Fruit fly (Drosophila melanogaster) whole organism, embryonic: Measurements from ENCODE around the gene Trxr1.

Source experiments
- Ada2b ChIP-seq: fragments of 200-800 bp; sonication (Bioruptor generic); IDR thresholded peaks from 2 replicates; pipeline ENCODE4 v1.3.6; 2022; ENCODE audit warnings: missing biosample characterization, missing genetic modification characterization
- Atf3 ChIP-seq: fragments of 200-800 bp; sonication (Bioruptor generic); optimal IDR thresholded peaks from 3 replicates; lab custom pipeline; 2016; ENCODE audit warnings: missing biosample characterization, missing genetic modification characterization
- Bgb ChIP-seq: fragments of 200-800 bp; sonication (Bioruptor generic); IDR thresholded peaks from 2 replicates; pipeline ENCODE4 v1.3.6; 2022; ENCODE audit warnings: missing biosample characterization, missing genetic modification characterization; ENCODE audit not compliant: partially characterized antibody
- CG10565 ChIP-seq: fragments of 200-800 bp; sonication (Bioruptor generic); optimal IDR thresholded peaks from 3 replicates; lab custom pipeline; 2016; ENCODE audit warnings: missing biosample characterization, mild to moderate bottlenecking, missing genetic modification characterization
- CG11085 ChIP-seq: fragments of 200-800 bp; sonication (Bioruptor generic); IDR thresholded peaks from 2 replicates; pipeline ENCODE4 v1.3.6; 2022; ENCODE audit warnings: missing biosample characterization, missing genetic modification characterization
- CG1233 ChIP-seq: fragments of 200-800 bp; sonication (Bioruptor generic); optimal IDR thresholded peaks from 4 replicates; lab custom pipeline; 2018; ENCODE audit warnings: missing biosample characterization, mild to moderate bottlenecking, missing genetic modification characterization
- CG12659 ChIP-seq: fragments of 200-800 bp; sonication (Bioruptor generic); optimal IDR thresholded peaks from 3 replicates; lab custom pipeline; 2017; ENCODE audit warnings: mild to moderate bottlenecking, missing biosample characterization, missing genetic modification reagents, missing genetic modification characterization
- CG12744 ChIP-seq: fragments of 200-800 bp; sonication (Bioruptor generic); optimal IDR thresholded peaks from 2 replicates; lab custom pipeline; 2016; ENCODE audit warnings: missing biosample characterization, missing genetic modification characterization
- CG15269 ChIP-seq: fragments of 200-800 bp; sonication (Bioruptor generic); optimal IDR thresholded peaks from 2 replicates; lab custom pipeline; 2018; ENCODE audit warnings: missing biosample characterization, mild to moderate bottlenecking, missing genetic modification characterization, moderate library complexity
- CG15514 ChIP-seq: fragments of 200-800 bp; sonication (Bioruptor generic); optimal IDR thresholded peaks from 3 replicates; lab custom pipeline; 2017; ENCODE audit warnings: missing biosample characterization, missing genetic modification characterization, mild to moderate bottlenecking, moderate library complexity, missing genetic modification reagents
- CG16863 ChIP-seq: fragments of 200-800 bp; sonication (Bioruptor generic); optimal IDR thresholded peaks from 3 replicates; lab custom pipeline; 2016; ENCODE audit warnings: missing biosample characterization, missing genetic modification characterization
- CG2875 ChIP-seq: fragments of 200-800 bp; sonication (Bioruptor generic); optimal IDR thresholded peaks from 2 replicates; lab custom pipeline; 2017; ENCODE audit warnings: missing biosample characterization, mild to moderate bottlenecking, missing genetic modification characterization, missing genetic modification reagents
- CG30403 ChIP-seq: fragments of 200-800 bp; sonication (Bioruptor generic); optimal IDR thresholded peaks from 3 replicates; lab custom pipeline; 2016; ENCODE audit warnings: missing biosample characterization, missing genetic modification characterization
- CG34422 ChIP-seq: fragments of 200-800 bp; sonication (Bioruptor generic); IDR thresholded peaks from 3 replicates; pipeline ENCODE4 v1.3.6; 2022; ENCODE audit warnings: missing biosample characterization, missing genetic modification characterization
- CG3847 ChIP-seq: fragments of 200-800 bp; sonication (Bioruptor generic); IDR thresholded peaks from 2 replicates; pipeline ENCODE4 v1.3.6; 2022; ENCODE audit warnings: missing biosample characterization, missing genetic modification characterization
- CG4424 ChIP-seq: fragments of 200-800 bp; sonication (Bioruptor generic); optimal IDR thresholded peaks from 3 replicates; lab custom pipeline; 2016; ENCODE audit warnings: missing biosample characterization, missing genetic modification characterization
- CG6654 ChIP-seq: fragments of 200-800 bp; sonication (Bioruptor generic); optimal IDR thresholded peaks from 2 replicates; lab custom pipeline; 2017; ENCODE audit warnings: missing biosample characterization, mild to moderate bottlenecking, missing genetic modification characterization
- CG6791 ChIP-seq: fragments of 200-800 bp; sonication (Bioruptor generic); IDR thresholded peaks from 3 replicates; pipeline ENCODE4 v1.3.6; 2022; ENCODE audit warnings: missing biosample characterization, missing genetic modification characterization; ENCODE audit not compliant: partially characterized antibody
- CG8089 ChIP-seq: fragments of 200-800 bp; sonication (Bioruptor generic); optimal IDR thresholded peaks from 3 replicates; lab custom pipeline; 2016; ENCODE audit warnings: missing biosample characterization, missing genetic modification characterization
- CG8765 ChIP-seq: fragments of 200-800 bp; sonication (Bioruptor generic); IDR thresholded peaks from 2 replicates; pipeline ENCODE4 v1.3.6; 2022; ENCODE audit warnings: missing biosample characterization, missing genetic modification characterization
- CG9876 ChIP-seq: fragments of 200-800 bp; sonication (Bioruptor generic); optimal IDR thresholded peaks from 2 replicates; lab custom pipeline; 2016; ENCODE audit warnings: missing biosample characterization, missing genetic modification characterization
- CHES-1-like ChIP-seq: fragments of 200-800 bp; sonication (Bioruptor generic); optimal IDR thresholded peaks from 2 replicates; lab custom pipeline; 2016; ENCODE audit warnings: missing biosample characterization, missing genetic modification characterization
- Ets65A ChIP-seq: fragments of 200-800 bp; sonication (Bioruptor generic); peaks from one replicate; lab custom pipeline; 2016; ENCODE audit warnings: missing biosample characterization, missing genetic modification characterization
- Fer1 ChIP-seq: fragments of 200-800 bp; sonication (Bioruptor generic); optimal IDR thresholded peaks from 2 replicates; lab custom pipeline; 2017; ENCODE audit warnings: missing biosample characterization, mild to moderate bottlenecking, missing genetic modification characterization
- HLH54F ChIP-seq: fragments of 200-800 bp; sonication (Bioruptor generic); optimal IDR thresholded peaks from 3 replicates; lab custom pipeline; 2016; ENCODE audit warnings: missing biosample characterization, missing genetic modification characterization
- MESR4 ChIP-seq: fragments of 200-800 bp; sonication (Bioruptor generic); optimal IDR thresholded peaks from 2 replicates; lab custom pipeline; 2018; ENCODE audit warnings: missing biosample characterization, mild to moderate bottlenecking, missing genetic modification characterization, moderate library complexity
- Meics ChIP-seq: fragments of 200-800 bp; sonication (Bioruptor generic); optimal IDR thresholded peaks from 2 replicates; lab custom pipeline; 2017; ENCODE audit warnings: missing biosample characterization, mild to moderate bottlenecking, missing genetic modification characterization
- Mrtf ChIP-seq: fragments of 200-800 bp; sonication (Bioruptor generic); IDR thresholded peaks from 3 replicates; pipeline ENCODE4 v1.3.6; 2022; ENCODE audit warnings: missing biosample characterization, missing genetic modification characterization
- NFAT ChIP-seq: fragments of 200-800 bp; sonication (Bioruptor generic); IDR thresholded peaks from 2 replicates; pipeline ENCODE4 v1.3.6; 2022; ENCODE audit warnings: missing biosample characterization, missing genetic modification characterization
- Oaz ChIP-seq: fragments of 200-800 bp; sonication (Bioruptor generic); IDR thresholded peaks from 2 replicates; pipeline ENCODE4 v1.3.6; 2022; ENCODE audit warnings: missing biosample characterization, missing genetic modification characterization
- Sox102F ChIP-seq: fragments of 200-800 bp; sonication (Bioruptor generic); optimal IDR thresholded peaks from 2 replicates; lab custom pipeline; 2018; ENCODE audit warnings: missing biosample characterization, mild to moderate bottlenecking, missing genetic modification characterization, moderate library complexity
- abd-A ChIP-seq: fragments of 200-800 bp; sonication (Bioruptor generic); optimal IDR thresholded peaks from 3 replicates; lab custom pipeline; 2019; ENCODE audit warnings: missing biosample characterization, mild to moderate bottlenecking, missing genetic modification characterization, moderate library complexity
- ash1 ChIP-seq: fragments of 200-800 bp; sonication (Bioruptor generic); optimal IDR thresholded peaks from 2 replicates; lab custom pipeline; 2018; ENCODE audit warnings: missing biosample characterization, mild to moderate bottlenecking, missing genetic modification characterization
- bcd ChIP-seq: fragments of 200-800 bp; sonication (Bioruptor generic); optimal IDR thresholded peaks from 2 replicates; lab custom pipeline; 2017; ENCODE audit warnings: missing biosample characterization, mild to moderate bottlenecking, missing genetic modification characterization
- cad ChIP-seq: fragments of >200 bp; optimal IDR thresholded peaks from 2 replicates; lab custom pipeline; 2017; ENCODE audit warnings: missing biosample characterization, missing genetic modification characterization
- chm ChIP-seq: fragments of 200-800 bp; sonication (Bioruptor generic); IDR thresholded peaks from 2 replicates; pipeline ENCODE4 v1.3.6; 2022; ENCODE audit warnings: missing biosample characterization, missing genetic modification characterization
- crp ChIP-seq, 2 experiments: fragments of 200-800 bp; sonication (Bioruptor generic); optimal IDR thresholded peaks; 2 replicates in 1 of 2; 3 replicates in 1 of 2; lab custom pipeline; 2017; ENCODE audit warnings: missing biosample characterization in 2 of 2, missing genetic modification characterization in 2 of 2, mild to moderate bottlenecking in 1 of 2, moderate library complexity in 1 of 2
- da ChIP-seq: fragments of 200-800 bp; sonication (Bioruptor generic); optimal IDR thresholded peaks from 2 replicates; lab custom pipeline; 2016; ENCODE audit warnings: missing biosample characterization, missing genetic modification characterization
- ems ChIP-seq: fragments of 200-800 bp; sonication (Bioruptor generic); optimal IDR thresholded peaks from 3 replicates; lab custom pipeline; 2016; ENCODE audit warnings: missing biosample characterization, missing genetic modification characterization
- gcm ChIP-seq: fragments of 200-800 bp; sonication (Bioruptor generic); optimal IDR thresholded peaks from 2 replicates; lab custom pipeline; 2019; ENCODE audit warnings: missing biosample characterization, mild to moderate bottlenecking, missing genetic modification characterization, moderate library complexity
- hth ChIP-seq: fragments of >200 bp; optimal IDR thresholded peaks from 2 replicates; lab custom pipeline; 2017; ENCODE audit warnings: inconsistent platforms
- lab ChIP-seq: fragments of 200-800 bp; sonication (Bioruptor generic); optimal IDR thresholded peaks from 3 replicates; lab custom pipeline; 2017; ENCODE audit warnings: missing biosample characterization, missing genetic modification characterization, mild to moderate bottlenecking, moderate library complexity, missing genetic modification reagents
- mld ChIP-seq: fragments of 200-800 bp; sonication (Bioruptor generic); IDR thresholded peaks from 3 replicates; pipeline ENCODE4 v1.3.6; 2022; ENCODE audit warnings: missing biosample characterization, missing genetic modification characterization; ENCODE audit not compliant: partially characterized antibody
- nerfin-1 ChIP-seq: fragments of 200-800 bp; sonication (Bioruptor generic); optimal IDR thresholded peaks from 3 replicates; lab custom pipeline; 2019; ENCODE audit warnings: missing biosample characterization, mild to moderate bottlenecking, missing genetic modification characterization, moderate library complexity
- org-1 ChIP-seq: fragments of 200-800 bp; sonication (Bioruptor generic); optimal IDR thresholded peaks from 2 replicates; lab custom pipeline; 2017; ENCODE audit warnings: missing biosample characterization, missing genetic modification characterization
- pros ChIP-seq: fragments of 200-800 bp; sonication (Bioruptor generic); optimal IDR thresholded peaks from 3 replicates; lab custom pipeline; 2019; ENCODE audit warnings: missing biosample characterization, mild to moderate bottlenecking, missing genetic modification characterization, moderate library complexity
- salm ChIP-seq: fragments of 200-800 bp; sonication (Bioruptor generic); optimal IDR thresholded peaks from 2 replicates; lab custom pipeline; 2018; ENCODE audit warnings: missing biosample characterization, mild to moderate bottlenecking, missing genetic modification characterization
- sisA ChIP-seq: fragments of 200-800 bp; sonication (Bioruptor generic); IDR thresholded peaks from 2 replicates; pipeline ENCODE4 v1.3.6; 2022; ENCODE audit warnings: missing biosample characterization, missing genetic modification characterization
- vvl ChIP-seq: fragments of 200-800 bp; sonication (Bioruptor generic); IDR thresholded peaks from 2 replicates; pipeline ENCODE4 v1.3.6; 2022; ENCODE audit warnings: missing biosample characterization, missing genetic modification characterization
- wdn ChIP-seq: fragments of 200-800 bp; sonication (Bioruptor generic); IDR thresholded peaks from 2 replicates; pipeline ENCODE4 v1.3.6; 2022; ENCODE audit warnings: missing biosample characterization, missing genetic modification characterization

The Trxr1 gene

DNA sequence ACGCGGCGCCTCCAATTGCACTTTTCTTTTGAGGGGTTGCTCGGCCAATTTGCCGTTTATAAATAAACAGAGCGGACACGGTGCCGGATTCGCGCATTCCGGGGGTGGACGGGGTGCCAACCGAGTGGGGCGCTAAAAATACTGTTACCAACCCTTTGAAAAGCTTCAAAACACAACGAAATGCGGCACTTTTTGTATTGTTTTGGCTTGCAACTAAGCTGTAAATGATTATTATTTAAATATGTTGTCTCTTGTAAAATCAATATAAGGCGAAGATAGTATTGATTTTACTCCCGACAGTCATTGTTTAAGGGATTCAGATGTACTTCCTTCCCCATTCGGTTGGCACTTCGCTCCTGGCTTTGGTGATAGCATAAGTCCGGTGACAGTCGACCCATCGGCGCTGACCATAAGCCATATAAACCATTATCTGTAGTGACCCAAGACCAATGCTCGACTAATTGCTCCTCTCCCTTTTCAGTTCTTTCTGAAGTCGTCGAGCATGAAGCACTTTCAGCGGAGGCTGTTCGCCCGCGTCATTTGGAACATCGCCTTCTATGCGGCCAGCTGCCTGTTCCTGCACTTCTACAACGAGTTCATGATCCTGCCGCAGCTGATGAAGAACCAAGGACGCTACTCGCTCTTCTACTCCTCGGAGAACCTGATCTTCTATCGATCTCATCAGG is 31.6 kb downstream of the Trxr1 start, which contains the start of gene CG15343 (continued):
- TF ChIP-seq crp (GFP tag; optimal IDR thresholded peaks at IDR 0.05; lab: Kevin White, UChicago) (no peak), bcd (GFP tag; lab: Kevin White, UChicago) (peak; percentile 31), CG34422 (GFP tag; lab: Robert Waterston, UW) (peak; percentile 51; the same call in 1 of the 3 replicates), NFAT (GFP tag; lab: Robert Waterston, UW) (peak; percentile 67), Fer1 (GFP tag; lab: Kevin White, UChicago) (peak; percentile 9), CG15269 (tag; lab: Kevin White, UChicago) (no peak), Atf3 (GFP tag; lab: Kevin White, UChicago) (no peak), chm (GFP tag; lab: Robert Waterston, UW) (no peak), Bgb (GFP tag; lab: Robert Waterston, UW) (0 out of 2 replicates have a peak, but pooled peaks have one; percentile 12), Meics (GFP tag; lab: Kevin White, UChicago) (peak; percentile 36), mld (GFP tag; lab: Robert Waterston, UW) (no peak), org-1 (GFP tag; lab: Kevin White, UChicago) (no peak), ems (GFP tag; lab: Kevin White, UChicago) (peak; percentile 25), CG6791 (peak; percentile 60; the same call in 1 of the 3 replicates), Mrtf (GFP tag; lab: Robert Waterston, UW) (no peak), lab (peak; percentile 32), CG2875 (GFP tag; lab: Kevin White, UChicago) (no peak), CG16863 (no peak), CG6654 (GFP tag; lab: Kevin White, UChicago) (no peak), Ada2b (GFP tag; lab: Robert Waterston, UW) (no peak), CG1233 (peak; percentile 15), da (GFP tag; lab: Kevin White, UChicago) (no peak), salm (tag; lab: Kevin White, UChicago) (no peak), gcm (GFP tag; lab: Kevin White, UChicago) (no peak), CG8765 (GFP tag; lab: Robert Waterston, UW) (no peak), CG30403 (GFP tag; lab: Kevin White, UChicago) (peak; percentile 44), CHES-1-like (GFP tag; lab: Kevin White, UChicago) (no peak), CG4424 (peak; percentile 43), nerfin-1 (tag; lab: Kevin White, UChicago) (peak; percentile 71), sisA (GFP tag; lab: Robert Waterston, UW) (peak; percentile 11; the same call in 1 of the 2 replicates), Oaz (GFP tag; lab: Robert Waterston, UW) (no peak), Ets65A (GFP tag; lab: Kevin White, UChicago) (no peak), CG10565 (no peak), CG9876 (GFP tag; lab: Kevin White, UChicago) (no peak), hth (lab: Kevin White, UChicago) (no peak), wdn (GFP tag; lab: Robert Waterston, UW) (0 out of 2 replicates have a peak, but pooled peaks have one; percentile 32), CG11085 (GFP tag; lab: Robert Waterston, UW) (0 out of 2 replicates have a peak, but pooled peaks have one; percentile 10), ash1 (GFP tag; lab: Kevin White, UChicago) (no peak), MESR4 (GFP tag; lab: Kevin White, UChicago) (no peak), CG8089 (GFP tag; lab: Kevin White, UChicago) (no peak), CG12659 (no peak), HLH54F (GFP tag; lab: Kevin White, UChicago) (peak; percentile 45), Sox102F (peak; percentile 17), CG3847 (GFP tag; lab: Robert Waterston, UW) (no peak), CG15514 (GFP tag; lab: Kevin White, UChicago) (no peak), pros (GFP tag; lab: Kevin White, UChicago) (no peak), cad (no peak), CG12744 (GFP tag; lab: Kevin White, UChicago) (no peak), vvl (GFP tag; lab: Robert Waterston, UW) (peak; percentile 43; the same call in 1 of the 2 replicates), abd-A (tag; lab: Kevin White, UChicago) (no peak)
